Worm (Caenorhabditis elegans): ENCODE results near the gene C07D10.1.

- TF ChIP-seq aptf-2 (GFP tag; conservative IDR thresholded peaks at IDR 0.05) (no peak), B0336.3 (GFP tag; IDR thresholded peaks at IDR 0.05) (no peak), C06A6.2 (GFP tag; conservative IDR thresholded peaks at IDR 0.05) (no peak), egl-44 (GFP tag; IDR thresholded peaks at IDR 0.05) (no peak), sptf-2 (GFP tag; optimal IDR thresholded peaks at IDR 0.05) (no peak), ztf-28 (GFP tag; IDR thresholded peaks at IDR 0.05) (no peak), nfyb-1 (GFP tag; IDR thresholded peaks at IDR 0.05) (no peak), F55B11.4 (tag; optimal IDR thresholded peaks at IDR 0.05; ENCODE audit: borderline replicate concordance, insufficient read depth) (no peak), snpc-1.1 (tag; optimal IDR thresholded peaks at IDR 0.05; ENCODE audit: insufficient read depth) (no peak)
These were observed 22.1 kb downstream of the C07D10.1 start for ce11 chrII:7420796-7421386.
